Worm (Caenorhabditis elegans): ENCODE results near the gene R07B7.10.

- no peak for TF ChIP-seq flt-1 (GFP tag; IDR thresholded peaks at IDR 0.05)
- TF ChIP-seq ama-1 (optimal IDR thresholded peaks at IDR 0.05) = no peak
- TF ChIP-seq F13C5.2 (tag; optimal IDR thresholded peaks at IDR 0.05) = no peak
- TF ChIP-seq hmbx-1 (tag; optimal IDR thresholded peaks at IDR 0.05) = no peak
- no peak for TF ChIP-seq tbx-37 (GFP tag; conservative IDR thresholded peaks at IDR 0.05)
- TF ChIP-seq ets-7 (tag; optimal IDR thresholded peaks at IDR 0.05) = no peak
- TF ChIP-seq sea-1 (GFP tag; conservative IDR thresholded peaks at IDR 0.05) = no peak
- no peak for TF ChIP-seq tbx-11 (GFP tag; IDR thresholded peaks at IDR 0.05)
- TF ChIP-seq aly-1 (tag; optimal IDR thresholded peaks at IDR 0.05) = no peak
- no peak for TF ChIP-seq hmg-4 (GFP tag; optimal IDR thresholded peaks at IDR 0.05)
- TF ChIP-seq B0310.2 (tag; optimal IDR thresholded peaks at IDR 0.05) = no peak
- TF ChIP-seq ceh-13 (GFP tag; optimal IDR thresholded peaks at IDR 0.05) = no peak
- TF ChIP-seq hnd-1 (tag; optimal IDR thresholded peaks at IDR 0.05) = no peak
Measured at ce11 chrV:12091759-12092158, 8.7 kb downstream of the R07B7.10 start, which contains the start of gene nhr-206.
